Worm (Caenorhabditis elegans) whole organism, young adult: ENCODE measurements around the gene T04F8.8.

ENCODE experiments used
- C06A6.2 ChIP-seq: fragments of 200-800 bp; sonication (Bioruptor generic); conservative IDR thresholded peaks from 2 replicates; pipeline ENCODE4 v1.3.6; 2022; ENCODE audit warnings: missing genetic modification characterization, missing compliant biosample characterization
- F39B2.1 ChIP-seq: fragments of 200-800 bp; sonication (Bioruptor generic); IDR thresholded peaks from 2 replicates; pipeline ENCODE4 v1.3.6; 2022; ENCODE audit warnings: missing genetic modification reagents, missing genetic modification characterization, missing compliant biosample characterization
- F49E8.2 ChIP-seq: sonication (generic microtip); optimal IDR thresholded peaks from 3 replicates; lab custom pipeline; 2017; ENCODE audit warnings: missing genetic modification characterization, mild to moderate bottlenecking, missing compliant biosample characterization, antibody characterized with exemption, moderate library complexity; ENCODE audit not compliant: insufficient read depth
- K12H6.12 ChIP-seq: fragments of 200-800 bp; sonication (Bioruptor generic); optimal IDR thresholded peaks from 2 replicates; lab custom pipeline; 2018; ENCODE audit warnings: mild to moderate bottlenecking, missing genetic modification characterization, missing compliant biosample characterization
- T26A5.8 ChIP-seq: sonication (generic microtip); optimal IDR thresholded peaks from 2 replicates; lab custom pipeline; 2016; ENCODE audit warnings: missing genetic modification characterization, missing compliant biosample characterization
- Y53F4B.3 ChIP-seq: fragments of 200-800 bp; sonication (Bioruptor generic); IDR thresholded peaks from 2 replicates; pipeline ENCODE4 v1.3.6; 2022; ENCODE audit warnings: missing genetic modification reagents, missing genetic modification characterization, missing compliant biosample characterization
- Y56A3A.18 ChIP-seq: fragments of 200-800 bp; sonication (Bioruptor generic); IDR thresholded peaks from 2 replicates; pipeline ENCODE4 v1.3.6; 2022; ENCODE audit warnings: missing genetic modification reagents, missing genetic modification characterization, missing compliant biosample characterization
- akir-1 ChIP-seq: fragments of 200-800 bp; sonication (Bioruptor generic); optimal IDR thresholded peaks from 2 replicates; lab custom pipeline; 2018; ENCODE audit warnings: mild to moderate bottlenecking, missing genetic modification characterization, moderate library complexity, missing compliant biosample characterization
- athp-1 ChIP-seq: sonication (generic microtip); optimal IDR thresholded peaks from 2 replicates; lab custom pipeline; 2017; ENCODE audit warnings: mild to moderate bottlenecking, missing genetic modification characterization, missing compliant biosample characterization
- attf-5 ChIP-seq: fragments of 200-800 bp; sonication (Bioruptor generic); optimal IDR thresholded peaks from 2 replicates; lab custom pipeline; 2018; ENCODE audit warnings: mild to moderate bottlenecking, missing genetic modification characterization, missing compliant biosample characterization
- attf-6 ChIP-seq: fragments of 200-800 bp; sonication (Bioruptor generic); IDR thresholded peaks from 2 replicates; pipeline ENCODE4 v1.3.6; 2022; ENCODE audit warnings: missing genetic modification reagents, missing genetic modification characterization, missing compliant biosample characterization
- cebp-1 ChIP-seq, 2 experiments: fragments of 200-800 bp in 1 of 2; sonication (Bioruptor generic) in 1 of 2; sonication (generic microtip) in 1 of 2; IDR thresholded peaks in 1 of 2; optimal IDR thresholded peaks in 1 of 2; 2 replicates each; pipeline versions ENCODE4 v1.3.6 to Lab custom; 2017 to 2022; ENCODE audit warnings: missing compliant biosample characterization in 2 of 2, missing genetic modification characterization in 2 of 2, mild to moderate bottlenecking in 1 of 2, missing genetic modification reagents in 1 of 2, moderate library complexity in 1 of 2
- ceh-27 ChIP-seq: fragments of 200-800 bp; sonication (Bioruptor generic); optimal IDR thresholded peaks from 2 replicates; lab custom pipeline; 2018; ENCODE audit warnings: mild to moderate bottlenecking, missing genetic modification characterization, moderate library complexity, missing compliant biosample characterization
- ceh-40 ChIP-seq: fragments of 200-800 bp; sonication (Bioruptor generic); IDR thresholded peaks from 2 replicates; pipeline ENCODE4 v1.3.6; 2022; ENCODE audit warnings: missing genetic modification characterization, missing compliant biosample characterization
- ceh-58 ChIP-seq: fragments of 200-800 bp; sonication (Bioruptor generic); IDR thresholded peaks from 2 replicates; pipeline ENCODE4 v1.3.6; 2022; ENCODE audit warnings: missing genetic modification characterization, missing compliant biosample characterization
- egrh-3 ChIP-seq: fragments of 200-800 bp; sonication (Bioruptor generic); IDR thresholded peaks from 2 replicates; pipeline ENCODE4 v1.3.6; 2022; ENCODE audit warnings: missing genetic modification reagents, missing genetic modification characterization, missing compliant biosample characterization
- ets-4 ChIP-seq: fragments of 200-800 bp; sonication (Bioruptor generic); optimal IDR thresholded peaks from 2 replicates; lab custom pipeline; 2018; ENCODE audit warnings: mild to moderate bottlenecking, missing genetic modification characterization, missing compliant biosample characterization
- him-1 ChIP-seq: sonication (generic microtip); optimal IDR thresholded peaks from 2 replicates; lab custom pipeline; 2016; ENCODE audit warnings: missing genotype, missing genetic modification reagents, missing genetic modification characterization, missing compliant biosample characterization
- hlh-12 ChIP-seq: sonication (generic microtip); optimal IDR thresholded peaks from 2 replicates; lab custom pipeline; 2016; ENCODE audit warnings: missing genetic modification characterization, missing compliant biosample characterization
- hmg-20 ChIP-seq: fragments of 200-800 bp; sonication (Bioruptor generic); IDR thresholded peaks from 2 replicates; pipeline ENCODE4 v1.3.6; 2022; ENCODE audit warnings: missing genetic modification reagents, missing genetic modification characterization, missing compliant biosample characterization
- let-526 ChIP-seq: fragments of 200-800 bp; sonication (Bioruptor generic); IDR thresholded peaks from 2 replicates; pipeline ENCODE4 v1.3.6; 2022; ENCODE audit warnings: missing genetic modification reagents, missing genetic modification characterization, missing compliant biosample characterization
- lin-40 ChIP-seq: sonication (generic microtip); optimal IDR thresholded peaks from 2 replicates; lab custom pipeline; 2016; ENCODE audit warnings: missing genetic modification characterization, mild to moderate bottlenecking, missing compliant biosample characterization, missing genotype, missing genetic modification reagents
- lir-1 ChIP-seq: fragments of 200-800 bp; sonication (Bioruptor generic); conservative IDR thresholded peaks from 2 replicates; pipeline ENCODE4 v1.3.6; 2022; ENCODE audit warnings: missing genetic modification reagents, missing genetic modification characterization, missing compliant biosample characterization
- madf-10 ChIP-seq: sonication (generic microtip); optimal IDR thresholded peaks from 2 replicates; lab custom pipeline; 2016; ENCODE audit warnings: mild to moderate bottlenecking, missing genetic modification characterization, missing compliant biosample characterization
- madf-8 ChIP-seq: fragments of 200-800 bp; sonication (Bioruptor generic); conservative IDR thresholded peaks from 2 replicates; pipeline ENCODE4 v1.3.6; 2022; ENCODE audit warnings: missing genetic modification reagents, missing genetic modification characterization, missing compliant biosample characterization
- pbrm-1 ChIP-seq: fragments of 200-800 bp; sonication (Bioruptor generic); IDR thresholded peaks from 2 replicates; pipeline ENCODE4 v1.3.6; 2022; ENCODE audit warnings: missing genetic modification reagents, missing genetic modification characterization, missing compliant biosample characterization
- pha-4 ChIP-seq: fragments of 150-350 bp; sonication (generic microtip); optimal IDR thresholded peaks from 2 replicates; lab custom pipeline; 2014; ENCODE audit warnings: missing biosample characterization, missing genetic modification reagents, missing genetic modification characterization
- rcor-1 ChIP-seq: fragments of 200-800 bp; sonication (Bioruptor generic); IDR thresholded peaks from 2 replicates; pipeline ENCODE4 v1.3.6; 2022; ENCODE audit warnings: missing genetic modification reagents, missing genetic modification characterization, missing compliant biosample characterization
- repo-1 ChIP-seq: sonication (generic microtip); optimal IDR thresholded peaks from 2 replicates; lab custom pipeline; 2017; ENCODE audit warnings: mild to moderate bottlenecking, missing genetic modification characterization, missing compliant biosample characterization
- rpc-1 ChIP-seq, 2 experiments: fragments of 150-350 bp in 1 of 2; sonication (generic microtip) in 1 of 2; optimal IDR thresholded peaks; 2 replicates each; lab custom pipeline; 2014 to 2018; ENCODE audit warnings: missing biosample characterization in 1 of 2, missing genetic modification characterization in 1 of 2, missing genetic modification reagents in 1 of 2, missing genotype in 1 of 2
- sdz-38 ChIP-seq: sonication (generic microtip); optimal IDR thresholded peaks from 2 replicates; lab custom pipeline; 2016; ENCODE audit warnings: missing genotype, missing genetic modification characterization, missing compliant biosample characterization
- snpc-1.1 ChIP-seq: sonication (generic microtip); optimal IDR thresholded peaks from 2 replicates; lab custom pipeline; 2017; ENCODE audit warnings: missing genetic modification characterization, mild to moderate bottlenecking, missing compliant biosample characterization, antibody characterized with exemption, moderate library complexity, missing genotype, missing genetic modification reagents; ENCODE audit not compliant: insufficient read depth
- snpc-3.4 ChIP-seq: sonication (generic microtip); optimal IDR thresholded peaks from 2 replicates; lab custom pipeline; 2017; ENCODE audit warnings: missing genetic modification characterization, mild to moderate bottlenecking, missing compliant biosample characterization, antibody characterized with exemption, moderate library complexity, missing genotype, missing genetic modification reagents
- somi-1 ChIP-seq: fragments of 200-800 bp; sonication (Bioruptor generic); optimal IDR thresholded peaks from 2 replicates; lab custom pipeline; 2018; ENCODE audit warnings: mild to moderate bottlenecking, missing genetic modification characterization, missing compliant biosample characterization
- unc-62 ChIP-seq: fragments of 150-350 bp; optimal IDR thresholded peaks from 2 replicates; lab custom pipeline; 2014; ENCODE audit warnings: missing biosample characterization, missing genetic modification reagents, missing genetic modification characterization
- zfh-2 ChIP-seq: fragments of 200-800 bp; sonication (Bioruptor generic); conservative IDR thresholded peaks from 2 replicates; pipeline ENCODE4 v1.3.6; 2022; ENCODE audit warnings: missing genetic modification reagents, missing genetic modification characterization, missing compliant biosample characterization
- ztf-3 ChIP-seq: fragments of 200-800 bp; sonication (Bioruptor generic); optimal IDR thresholded peaks from 2 replicates; lab custom pipeline; 2018; ENCODE audit warnings: mild to moderate bottlenecking, missing genetic modification characterization, missing compliant biosample characterization

T04F8.8 gene

DNA sequence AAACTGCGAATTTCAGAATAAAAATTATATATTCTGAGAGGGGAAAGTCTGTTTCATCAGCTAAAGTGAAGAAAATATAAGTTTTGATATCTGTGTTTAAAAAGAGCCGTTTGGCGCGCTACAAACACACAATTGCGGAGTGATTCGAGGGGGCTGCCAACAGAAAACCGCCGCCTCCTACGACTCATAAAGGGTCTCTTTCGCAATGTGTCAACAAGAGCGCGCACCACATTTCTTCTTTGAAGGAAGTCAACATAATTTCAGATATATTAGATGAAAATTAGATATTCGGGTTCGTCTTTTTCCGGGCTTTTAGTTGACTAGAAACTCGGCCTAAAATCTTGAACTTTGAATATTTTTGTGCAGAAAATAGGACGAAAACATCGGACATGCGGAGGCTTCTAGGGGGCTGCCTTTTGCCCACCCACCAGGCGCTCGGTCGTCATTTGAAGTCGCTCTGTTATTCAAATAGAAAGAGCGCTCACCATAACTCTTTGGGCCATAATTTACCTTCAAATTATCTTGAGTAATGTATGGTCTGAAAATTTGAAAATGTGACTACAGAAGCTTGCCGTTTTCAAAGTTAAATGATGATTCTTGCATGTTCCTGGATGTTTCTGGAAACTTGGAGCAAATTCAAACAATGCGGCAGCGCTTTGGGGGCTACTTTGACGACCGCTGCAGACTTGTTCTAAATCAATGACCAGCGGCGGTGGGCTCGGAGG, 41.3 kb upstream of the T04F8.8 start (continued):
- TF ChIP-seq athp-1 (peak; percentile 88), madf-8 (GFP tag; lab: Robert Waterston, UW) (no peak), lir-1 (peak; percentile 55)

DNA sequence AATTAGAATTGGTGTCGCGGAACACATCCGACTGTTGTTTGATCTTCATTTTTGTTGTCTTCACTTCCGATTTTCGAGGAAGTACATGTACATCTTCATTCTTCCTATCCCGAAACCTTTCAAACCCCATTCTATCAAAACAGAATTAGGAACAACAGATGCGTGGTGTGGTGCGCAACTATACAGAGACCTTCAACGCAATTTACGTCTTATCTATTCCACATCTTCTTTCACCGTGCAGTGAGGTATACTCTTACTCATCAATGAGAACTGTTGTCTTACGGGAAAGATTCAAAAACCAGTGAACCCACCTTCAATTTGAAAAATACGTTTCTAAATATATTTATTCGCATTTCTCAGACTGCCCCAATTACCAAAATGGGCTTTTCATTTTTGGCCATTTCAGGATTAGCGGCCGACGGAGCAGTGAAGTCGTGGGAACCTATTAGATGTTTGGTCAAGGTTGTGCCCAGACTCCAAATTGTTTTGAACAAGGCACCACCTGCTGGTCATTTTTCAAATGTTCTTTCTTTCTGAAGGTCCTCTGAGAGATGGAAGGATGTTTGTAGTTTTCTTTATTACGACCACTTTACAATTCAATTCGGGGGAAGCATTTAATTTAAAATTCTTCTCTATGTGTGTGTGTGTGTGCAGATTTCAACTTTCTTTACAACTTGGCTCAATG, 40.3 kb upstream of the T04F8.8 start:
- TF ChIP-seq rcor-1 (GFP tag; lab: Robert Waterston, UW) = no peak
- TF ChIP-seq egrh-3 (GFP tag; lab: Robert Waterston, UW) = no peak
- TF ChIP-seq Y53F4B.3 (GFP tag; lab: Robert Waterston, UW) = no peak
- no peak for TF ChIP-seq akir-1
- no peak for TF ChIP-seq ceh-27 (GFP tag; lab: Kevin White, UChicago)
- no peak for TF ChIP-seq madf-10
- no peak for TF ChIP-seq ceh-58 (GFP tag; lab: Robert Waterston, UW)
- no peak for TF ChIP-seq sdz-38 (tag; lab: Kevin White, UChicago)
- TF ChIP-seq F39B2.1 (GFP tag; lab: Robert Waterston, UW) = no peak
- TF ChIP-seq C06A6.2 (GFP tag; lab: Robert Waterston, UW) = no peak
- no peak for TF ChIP-seq T26A5.8
- TF ChIP-seq him-1 (tag; lab: Kevin White, UChicago) = no peak
- TF ChIP-seq unc-62 (GFP tag; lab: Kevin White, UChicago) = no peak
- TF ChIP-seq ztf-3 (GFP tag; lab: Kevin White, UChicago) = no peak
- TF ChIP-seq pbrm-1 (GFP tag; lab: Robert Waterston, UW) = no peak
- no peak for TF ChIP-seq lin-40 (tag; lab: Kevin White, UChicago)
- no peak for TF ChIP-seq somi-1 (GFP tag; lab: Kevin White, UChicago)
- TF ChIP-seq pha-4 (tag; lab: Kevin White, UChicago) = no peak
- TF ChIP-seq let-526 (GFP tag; lab: Robert Waterston, UW) = no peak
- no peak for TF ChIP-seq Y56A3A.18

DNA sequence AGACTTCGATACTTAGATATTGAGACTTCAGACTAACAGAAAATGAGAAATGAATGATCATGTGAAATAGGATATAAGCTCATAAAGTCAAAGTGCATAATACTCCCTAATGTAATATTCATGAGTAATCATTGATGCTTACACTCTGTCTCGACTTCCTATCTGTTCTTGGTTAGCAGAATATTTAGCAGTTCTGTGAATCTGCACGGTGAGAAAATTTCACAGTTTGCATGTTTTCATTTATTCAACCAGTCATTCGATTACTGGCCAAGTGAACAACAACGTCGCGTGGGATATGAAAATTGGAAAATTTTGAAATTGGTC, 39.8 kb upstream of the T04F8.8 start:
- TF ChIP-seq attf-6 (GFP tag; lab: Robert Waterston, UW) = no peak
- TF ChIP-seq repo-1 (tag; lab: Kevin White, UChicago) = no peak
- TF ChIP-seq rpc-1 (optimal IDR thresholded peaks at IDR 0.05; lab: Kevin White, UChicago) = no peak
- TF ChIP-seq rpc-1 (tag; optimal IDR thresholded peaks at IDR 0.05; lab: Kevin White, UChicago) = no peak
- no peak for TF ChIP-seq ets-4 (GFP tag; lab: Kevin White, UChicago)
- no peak for TF ChIP-seq snpc-3.4 (tag; lab: Kevin White, UChicago)
- no peak for TF ChIP-seq F49E8.2 (tag; lab: Kevin White, UChicago)
- TF ChIP-seq ceh-40 (GFP tag; lab: Robert Waterston, UW) = no peak
- TF ChIP-seq cebp-1 (GFP tag; IDR thresholded peaks at IDR 0.05; lab: Robert Waterston, UW) = no peak
- TF ChIP-seq cebp-1 (tag; optimal IDR thresholded peaks at IDR 0.05; lab: Kevin White, UChicago) = no peak
- TF ChIP-seq hlh-12 (tag; lab: Kevin White, UChicago) = no peak
- TF ChIP-seq zfh-2 (GFP tag; lab: Robert Waterston, UW) = no peak
- no peak for TF ChIP-seq egrh-3 (GFP tag; lab: Robert Waterston, UW)
- no peak for TF ChIP-seq F39B2.1 (GFP tag; lab: Robert Waterston, UW)
- TF ChIP-seq hmg-20 (GFP tag; lab: Robert Waterston, UW) = no peak
- no peak for TF ChIP-seq unc-62 (GFP tag; lab: Kevin White, UChicago)
- TF ChIP-seq attf-5 (GFP tag; lab: Kevin White, UChicago) = no peak
- TF ChIP-seq snpc-1.1 (tag; lab: Kevin White, UChicago) = no peak
- no peak for TF ChIP-seq K12H6.12 (tag; lab: Kevin White, UChicago)
